Fruit fly (Drosophila melanogaster) whole organism, wandering third instar larva: ENCODE results near the gene Ssdp.

ENCODE experiments used
- Abd-B ChIP-seq: fragments of >200 bp; optimal IDR thresholded peaks from 2 replicates; lab custom pipeline; 2017; ENCODE audit warnings: missing biosample characterization, missing genetic modification characterization
- CG32264 ChIP-seq: fragments of 200-800 bp; sonication (Bioruptor generic); optimal IDR thresholded peaks from 2 replicates; lab custom pipeline; 2016; ENCODE audit warnings: missing biosample characterization, missing genetic modification characterization
- CG9705 ChIP-seq: fragments of 200-800 bp; sonication (Bioruptor generic); optimal IDR thresholded peaks from 2 replicates; lab custom pipeline; 2018; ENCODE audit warnings: missing biosample characterization, mild to moderate bottlenecking, missing genetic modification characterization
- CrebA ChIP-seq: fragments of 200-800 bp; sonication (Bioruptor generic); optimal IDR thresholded peaks from 2 replicates; lab custom pipeline; 2016; ENCODE audit warnings: missing biosample characterization, mild to moderate bottlenecking, missing genetic modification characterization, borderline replicate concordance
- Dif ChIP-seq: fragments of 200-275, 200-300 bp; sonication (Bioruptor generic); optimal IDR thresholded peaks from 2 replicates; lab custom pipeline; 2018; ENCODE audit warnings: missing biosample characterization, missing genetic modification characterization; ENCODE audit not compliant: partially characterized antibody
- GATAd ChIP-seq: sonication (Bioruptor generic); optimal IDR thresholded peaks from 2 replicates; lab custom pipeline; 2016; ENCODE audit warnings: missing biosample characterization, missing genetic modification characterization
- HLH106 ChIP-seq: fragments of 200-800 bp; optimal IDR thresholded peaks from 3 replicates; lab custom pipeline; 2019; ENCODE audit warnings: missing biosample characterization, mild to moderate bottlenecking, missing genetic modification characterization, moderate library complexity
- Hr78 ChIP-seq: fragments of >200 bp; optimal IDR thresholded peaks from 2 replicates; lab custom pipeline; 2017; ENCODE audit warnings: missing biosample characterization, missing genetic modification characterization
- Hr83 ChIP-seq: fragments of 200-300 bp; sonication (Bioruptor generic); optimal IDR thresholded peaks from 2 replicates; lab custom pipeline; 2016; ENCODE audit warnings: missing biosample characterization, mild to moderate bottlenecking, missing genetic modification characterization, moderate library complexity; ENCODE audit not compliant: poor library complexity, severe bottlenecking
- Jra ChIP-seq: sonication (Bioruptor generic); optimal IDR thresholded peaks from 2 replicates; lab custom pipeline; 2016; ENCODE audit warnings: missing biosample characterization, missing genetic modification characterization
- Mio ChIP-seq: sonication (Bioruptor generic); optimal IDR thresholded peaks from 2 replicates; lab custom pipeline; 2016; ENCODE audit warnings: missing biosample characterization, missing genetic modification characterization
- Myc ChIP-seq: fragments of >200 bp; optimal IDR thresholded peaks from 2 replicates; lab custom pipeline; 2017
- N ChIP-seq: fragments of >200 bp; optimal IDR thresholded peaks from 2 replicates; lab custom pipeline; 2018; ENCODE audit warnings: missing biosample characterization, missing external identifiers, missing genetic modification characterization
- OdsH ChIP-seq: fragments of 200-800 bp; sonication (Bioruptor generic); optimal IDR thresholded peaks from 2 replicates; lab custom pipeline; 2016; ENCODE audit warnings: missing biosample characterization, mild to moderate bottlenecking, missing genetic modification characterization
- Rel ChIP-seq, 2 experiments: fragments of 200-800 bp; sonication (Bioruptor generic) in 1 of 2; optimal IDR thresholded peaks; 2 replicates in 1 of 2; 3 replicates in 1 of 2; lab custom pipeline; 2016 to 2019; ENCODE audit warnings: mild to moderate bottlenecking in 2 of 2, missing biosample characterization in 2 of 2, missing genetic modification characterization in 2 of 2, moderate library complexity in 1 of 2
- Sp1 ChIP-seq: fragments of 200-800 bp; sonication (Bioruptor generic); optimal IDR thresholded peaks from 3 replicates; lab custom pipeline; 2019; ENCODE audit warnings: missing biosample characterization, mild to moderate bottlenecking, missing genetic modification characterization, moderate library complexity
- Vsx2 ChIP-seq: fragments of 200-300, 225-300 bp; sonication (Bioruptor generic); optimal IDR thresholded peaks from 2 replicates; lab custom pipeline; 2018; ENCODE audit warnings: missing biosample characterization, missing genetic modification characterization; ENCODE audit not compliant: partially characterized antibody
- br ChIP-seq: fragments of 200-800 bp; sonication (Bioruptor generic); optimal IDR thresholded peaks from 2 replicates; lab custom pipeline; 2016; ENCODE audit warnings: missing biosample characterization, missing genetic modification characterization
- brk ChIP-seq: fragments of 200-800 bp; sonication (Bioruptor generic); optimal IDR thresholded peaks from 2 replicates; lab custom pipeline; 2016; ENCODE audit warnings: missing biosample characterization, mild to moderate bottlenecking, missing genetic modification characterization
- dmrt93B ChIP-seq: fragments of 200-800 bp; sonication (Bioruptor generic); optimal IDR thresholded peaks from 2 replicates; lab custom pipeline; 2018; ENCODE audit warnings: missing biosample characterization, mild to moderate bottlenecking, missing genetic modification characterization
- dsf ChIP-seq: sonication (Bioruptor generic); optimal IDR thresholded peaks from 2 replicates; lab custom pipeline; 2016; ENCODE audit warnings: missing biosample characterization, missing genetic modification characterization, borderline replicate concordance
- ey ChIP-seq: fragments of 200-800 bp; sonication (Bioruptor generic); optimal IDR thresholded peaks from 2 replicates; lab custom pipeline; 2016; ENCODE audit warnings: missing biosample characterization, missing genetic modification characterization
- foxo ChIP-seq, 2 experiments: fragments of 200-800 bp; sonication (Bioruptor generic); optimal IDR thresholded peaks; 2 replicates in 1 of 2; 3 replicates in 1 of 2; lab custom pipeline; 2016 to 2017; ENCODE audit warnings: missing biosample characterization in 2 of 2, missing genetic modification characterization in 2 of 2
- fru ChIP-seq: fragments of 200-800 bp; sonication (Bioruptor generic); optimal IDR thresholded peaks from 3 replicates; lab custom pipeline; 2016; ENCODE audit warnings: missing biosample characterization, mild to moderate bottlenecking, missing genetic modification characterization
- h ChIP-seq: fragments of 200-800 bp; sonication (Bioruptor generic); optimal IDR thresholded peaks from 3 replicates; lab custom pipeline; 2016; ENCODE audit warnings: missing biosample characterization, mild to moderate bottlenecking, missing genetic modification characterization
- jim ChIP-seq: fragments of 175-275, 200-325 bp; sonication (Bioruptor generic); optimal IDR thresholded peaks from 2 replicates; lab custom pipeline; 2016; ENCODE audit warnings: missing biosample characterization, mild to moderate bottlenecking, missing genetic modification characterization
- pan ChIP-seq: fragments of >200 bp; optimal IDR thresholded peaks from 2 replicates; lab custom pipeline; 2017
- psq ChIP-seq: fragments of 200-800 bp; sonication (Bioruptor generic); optimal IDR thresholded peaks from 3 replicates; lab custom pipeline; 2017; ENCODE audit warnings: missing biosample characterization, mild to moderate bottlenecking, missing genetic modification characterization, moderate library complexity
- rgr ChIP-seq: fragments of 200-800 bp; sonication (Bioruptor generic); optimal IDR thresholded peaks from 3 replicates; lab custom pipeline; 2016; ENCODE audit warnings: missing biosample characterization, mild to moderate bottlenecking, missing genetic modification characterization
- sage ChIP-seq: fragments of 200-800 bp; sonication (Bioruptor generic); optimal IDR thresholded peaks from 2 replicates; lab custom pipeline; 2016; ENCODE audit warnings: missing biosample characterization, mild to moderate bottlenecking, missing genetic modification characterization
- sv ChIP-seq: fragments of 200-800 bp; sonication (Bioruptor generic); optimal IDR thresholded peaks from 3 replicates; lab custom pipeline; 2016; ENCODE audit warnings: missing biosample characterization, missing genetic modification characterization
- tai ChIP-seq: sonication (Bioruptor generic); optimal IDR thresholded peaks from 2 replicates; lab custom pipeline; 2016; ENCODE audit warnings: missing biosample characterization, missing genetic modification characterization
- usp ChIP-seq: fragments of >200 bp; optimal IDR thresholded peaks from 2 replicates; lab custom pipeline; 2017; ENCODE audit warnings: missing biosample characterization, missing genetic modification characterization
- woc ChIP-seq: sonication (Bioruptor generic); optimal IDR thresholded peaks from 2 replicates; lab custom pipeline; 2016; ENCODE audit warnings: missing biosample characterization, mild to moderate bottlenecking, missing genetic modification characterization

Ssdp gene

dm6 chr3R:18185385-18185784 lies 14.0 kb downstream of the Ssdp start, which contains the start of the genes Arp5 and CG7208:
TSS of gene Arp5 (plus strand) at chr3R:18185498.
TSS of gene CG7208 (minus strand) at chr3R:18185715.
- TF ChIP-seq woc (GFP tag; lab: Kevin White, UChicago) (no peak), Sp1 (GFP tag; lab: Kevin White, UChicago) (peak; percentile 65), CG32264 (GFP tag; lab: Kevin White, UChicago) (no peak), CrebA (GFP tag; lab: Kevin White, UChicago) (no peak), HLH106 (tag; lab: Kevin White, UChicago) (peak; percentile 70), Rel (GFP tag; optimal IDR thresholded peaks at IDR 0.05; lab: Kevin White, UChicago) (no peak), Rel (tag; optimal IDR thresholded peaks at IDR 0.05; lab: Kevin White, UChicago) (peak; percentile 24), foxo (GFP tag; optimal IDR thresholded peaks at IDR 0.05; lab: Kevin White, UChicago) (peak in 1 of 2 experiments; percentile 77), fru (peak; percentile 70), pan (lab: Kevin White, UChicago) (no peak), ey (GFP tag; lab: Kevin White, UChicago) (peak; percentile 74), br (GFP tag; lab: Kevin White, UChicago) (peak; percentile 56), CG9705 (GFP tag; lab: Kevin White, UChicago) (peak; percentile 47), dsf (GFP tag; lab: Kevin White, UChicago) (peak; percentile 50), h (peak; percentile 92), OdsH (GFP tag; lab: Kevin White, UChicago) (peak; percentile 76), psq (GFP tag; lab: Kevin White, UChicago) (peak; percentile 97), tai (GFP tag; lab: Kevin White, UChicago) (no peak), Jra (GFP tag; lab: Kevin White, UChicago) (peak; percentile 65), sv (GFP tag; lab: Kevin White, UChicago) (peak; percentile 57), GATAd (GFP tag; lab: Kevin White, UChicago) (peak; percentile 44), Hr83 (GFP tag; lab: Kevin White, UChicago) (peak; percentile 3), rgr (GFP tag; lab: Kevin White, UChicago) (peak; percentile 81)

DNA sequence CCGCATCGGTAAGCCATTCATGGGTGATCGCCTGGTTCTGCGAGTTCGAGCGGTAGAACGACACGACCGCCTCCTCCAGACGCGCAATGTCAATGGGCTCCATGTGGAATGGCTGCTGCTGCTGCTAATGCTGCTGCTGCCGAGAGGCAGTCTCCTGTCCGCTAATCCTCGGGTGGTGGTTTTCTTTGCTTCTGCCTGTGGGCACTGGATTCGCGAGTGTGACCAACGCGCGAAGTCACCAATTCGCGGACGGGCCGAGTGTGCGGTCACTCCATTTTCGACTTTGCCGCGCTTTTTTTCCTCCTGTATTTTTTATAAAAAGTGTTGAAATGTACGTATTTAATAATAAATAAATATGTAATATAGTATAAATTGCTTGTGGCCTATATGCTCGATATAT lies 16.2 kb downstream of the Ssdp start, which contains the start of gene cdm:
Gene cdm (minus strand): TSS at position 236 of the 400 bp plus-strand sequence.
- TF ChIP-seq usp (no peak), Dif (GFP tag; lab: Kevin White, UChicago) (peak; percentile 12)
- TF ChIP-seq, all 38 proteins: peak for 1

dm6 chr3R:18171983-18172967 lies 27.1 kb downstream of the Ssdp start:
- no peak for TF ChIP-seq Hr78 (GFP tag; lab: Kevin White, UChicago)
- no peak for TF ChIP-seq Sp1 (GFP tag; lab: Kevin White, UChicago)
- TF ChIP-seq dmrt93B: peak; percentile 51
- no peak for TF ChIP-seq Myc (lab: Kevin White, UChicago)
- TF ChIP-seq Jra (GFP tag; lab: Kevin White, UChicago): no peak
- no peak for TF ChIP-seq dsf (GFP tag; lab: Kevin White, UChicago)
- TF ChIP-seq pan (lab: Kevin White, UChicago): no peak
- no peak for TF ChIP-seq Vsx2 (GFP tag; lab: Kevin White, UChicago)
- TF ChIP-seq br (GFP tag; lab: Kevin White, UChicago): peak; percentile 68
- no peak for TF ChIP-seq N (GFP tag; lab: Kevin White, UChicago)
- TF ChIP-seq CG9705 (GFP tag; lab: Kevin White, UChicago): peak; percentile 65
- no peak for TF ChIP-seq Hr83 (GFP tag; lab: Kevin White, UChicago)
- TF ChIP-seq usp: no peak
- TF ChIP-seq OdsH (GFP tag; lab: Kevin White, UChicago): peak; percentile 78
- TF ChIP-seq h: peak; percentile 78
- peak; percentile 82 for TF ChIP-seq fru
- peak; percentile 7 for TF ChIP-seq CG32264 (GFP tag; lab: Kevin White, UChicago)
- peak; percentile 93 for TF ChIP-seq sv (GFP tag; lab: Kevin White, UChicago)
- TF ChIP-seq HLH106 (tag; lab: Kevin White, UChicago): peak; percentile 73
- peak in 1 of 2 experiments; percentile 77 for TF ChIP-seq foxo (GFP tag; optimal IDR thresholded peaks at IDR 0.05; lab: Kevin White, UChicago)
- TF ChIP-seq Abd-B (GFP tag; lab: Kevin White, UChicago): no peak
- TF ChIP-seq jim (GFP tag; lab: Kevin White, UChicago): no peak
- no peak for TF ChIP-seq Dif (GFP tag; lab: Kevin White, UChicago)
- no peak for TF ChIP-seq rgr (GFP tag; lab: Kevin White, UChicago)
- no peak for TF ChIP-seq Mio (GFP tag; lab: Kevin White, UChicago)
- no peak for TF ChIP-seq GATAd (GFP tag; lab: Kevin White, UChicago)
- TF ChIP-seq brk (GFP tag; lab: Kevin White, UChicago): no peak
- TF ChIP-seq CrebA (GFP tag; lab: Kevin White, UChicago): no peak
- no peak for TF ChIP-seq psq (GFP tag; lab: Kevin White, UChicago)
- no peak for TF ChIP-seq sage (GFP tag; lab: Kevin White, UChicago)
- no peak for TF ChIP-seq Rel (GFP tag; optimal IDR thresholded peaks at IDR 0.05; lab: Kevin White, UChicago)
- no peak for TF ChIP-seq Rel (tag; optimal IDR thresholded peaks at IDR 0.05; lab: Kevin White, UChicago)
- TF ChIP-seq woc (GFP tag; lab: Kevin White, UChicago): peak; percentile 50
- peak; percentile 78 for TF ChIP-seq ey (GFP tag; lab: Kevin White, UChicago)
